Worm (Caenorhabditis elegans) whole organism, L1 larva: ENCODE results near the gene F14F7.4.

ENCODE experiments used
- C04F5.9 ChIP-seq: sonication (generic microtip); optimal IDR thresholded peaks from 2 replicates; lab custom pipeline; 2016; ENCODE audit warnings: missing genetic modification characterization, missing compliant biosample characterization
- C16A3.4 ChIP-seq: fragments of 150-350 bp; optimal IDR thresholded peaks from 2 replicates; lab custom pipeline; 2014; ENCODE audit warnings: missing biosample characterization, missing genetic modification characterization
- F16B12.6 ChIP-seq: fragments of 150-350 bp; optimal IDR thresholded peaks from 2 replicates; lab custom pipeline; 2014; ENCODE audit warnings: missing biosample characterization, missing genetic modification characterization
- aly-2 ChIP-seq: fragments of 150-350 bp; optimal IDR thresholded peaks from 2 replicates; lab custom pipeline; 2014; ENCODE audit warnings: missing biosample characterization, missing genetic modification characterization
- ama-1 ChIP-seq: fragments of 150-350 bp; optimal IDR thresholded peaks from 2 replicates; lab custom pipeline; 2014
- blmp-1 ChIP-seq: fragments of 150-350 bp; optimal IDR thresholded peaks from 2 replicates; lab custom pipeline; 2014; ENCODE audit warnings: missing biosample characterization, missing genetic modification characterization
- ces-1 ChIP-seq: fragments of 150-350 bp; optimal IDR thresholded peaks from 2 replicates; lab custom pipeline; 2014; ENCODE audit warnings: missing biosample characterization, missing genetic modification reagents, missing genetic modification characterization
- dpl-1 ChIP-seq, 3 experiments: fragments of 150-350 bp in 2 of 3; sonication (generic microtip) in 1 of 3; optimal IDR thresholded peaks; 2 replicates each; lab custom pipeline; 2014 to 2017; ENCODE audit warnings: missing biosample characterization in 3 of 3, missing genetic modification characterization in 3 of 3, missing genetic modification reagents in 3 of 3
- dsc-1 ChIP-seq: sonication (generic microtip); optimal IDR thresholded peaks from 2 replicates; lab custom pipeline; 2016; ENCODE audit warnings: mild to moderate bottlenecking, missing genetic modification characterization, missing compliant biosample characterization
- efl-3 ChIP-seq: fragments of 200-800 bp; sonication (Bioruptor generic); optimal IDR thresholded peaks from 2 replicates; lab custom pipeline; 2018; ENCODE audit warnings: mild to moderate bottlenecking, missing genetic modification characterization, missing compliant biosample characterization
- egl-13 ChIP-seq: sonication (generic microtip); optimal IDR thresholded peaks from 2 replicates; lab custom pipeline; 2016; ENCODE audit warnings: missing genotype, missing genetic modification reagents, missing genetic modification characterization, missing compliant biosample characterization
- egl-27 ChIP-seq, 2 experiments: fragments of 150-350 bp in 1 of 2; sonication (generic microtip); optimal IDR thresholded peaks; 3 replicates each; lab custom pipeline; 2017 to 2018; ENCODE audit warnings: missing biosample characterization in 2 of 2, missing genetic modification characterization in 2 of 2, missing genetic modification reagents in 2 of 2
- elt-2 ChIP-seq: sonication (generic microtip); optimal IDR thresholded peaks from 2 replicates; lab custom pipeline; 2016; ENCODE audit warnings: missing genetic modification characterization, mild to moderate bottlenecking, inconsistent platforms, missing compliant biosample characterization, missing genetic modification reagents
- elt-3 ChIP-seq, 6 experiments: fragments of 150-350 bp in 1 of 6; sonication (generic microtip); optimal IDR thresholded peaks; 2 replicates each; lab custom pipeline; 2017 to 2018; ENCODE audit warnings: missing biosample characterization in 6 of 6, missing genetic modification characterization in 6 of 6, inconsistent platforms in 1 of 6
- ets-5 ChIP-seq: fragments of 200-800 bp; sonication (Bioruptor generic); IDR thresholded peaks from 2 replicates; pipeline ENCODE4 v1.3.6; 2022; ENCODE audit warnings: missing genetic modification characterization, missing compliant biosample characterization
- fkh-4 ChIP-seq: sonication (generic microtip); optimal IDR thresholded peaks from 2 replicates; lab custom pipeline; 2016; ENCODE audit warnings: missing compliant biosample characterization, missing genetic modification characterization, borderline replicate concordance
- fkh-8 ChIP-seq: sonication (generic microtip); optimal IDR thresholded peaks from 2 replicates; lab custom pipeline; 2016; ENCODE audit warnings: mild to moderate bottlenecking, missing genetic modification characterization, missing compliant biosample characterization
- hlh-4 ChIP-seq: sonication (generic microtip); optimal IDR thresholded peaks from 2 replicates; lab custom pipeline; 2016; ENCODE audit warnings: mild to moderate bottlenecking, missing genetic modification characterization, missing compliant biosample characterization
- irx-1 ChIP-seq: sonication (generic microtip); optimal IDR thresholded peaks from 2 replicates; lab custom pipeline; 2016; ENCODE audit warnings: missing genetic modification characterization, missing compliant biosample characterization
- isw-1 ChIP-seq: fragments of 200-800 bp; sonication (Bioruptor generic); IDR thresholded peaks from 2 replicates; pipeline ENCODE4 v1.3.6; 2022; ENCODE audit warnings: missing genetic modification characterization, missing compliant biosample characterization
- lin-14 ChIP-seq: fragments of 200-800 bp; sonication (Bioruptor generic); optimal IDR thresholded peaks from 2 replicates; lab custom pipeline; 2018; ENCODE audit warnings: mild to moderate bottlenecking, missing genetic modification characterization, moderate library complexity, missing compliant biosample characterization
- lin-15B ChIP-seq: fragments of 150-350 bp; sonication (generic microtip); optimal IDR thresholded peaks from 3 replicates; lab custom pipeline; 2014; ENCODE audit warnings: missing biosample characterization, missing genetic modification characterization
- lin-35 ChIP-seq, 2 experiments: fragments of 150-350 bp; optimal IDR thresholded peaks; 2 replicates each; lab custom pipeline; 2014; ENCODE audit warnings: missing biosample characterization in 2 of 2, missing genetic modification characterization in 2 of 2, missing genetic modification reagents in 2 of 2
- lir-3 ChIP-seq: sonication (generic microtip); optimal IDR thresholded peaks from 2 replicates; lab custom pipeline; 2016; ENCODE audit warnings: mild to moderate bottlenecking, missing genetic modification characterization, moderate library complexity, missing compliant biosample characterization; ENCODE audit not compliant: poor library complexity
- lsy-2 ChIP-seq, 2 experiments: fragments of 150-350 bp; optimal IDR thresholded peaks; 2 replicates each; lab custom pipeline; 2014; ENCODE audit warnings: missing biosample characterization in 2 of 2, missing genetic modification characterization in 2 of 2
- mdl-1 ChIP-seq, 2 experiments: fragments of 150-350 bp; optimal IDR thresholded peaks; 2 replicates each; lab custom pipeline; 2014 to 2017; ENCODE audit warnings: missing biosample characterization in 2 of 2, missing genetic modification characterization in 2 of 2, inconsistent platforms in 1 of 2
- mef-2 ChIP-seq: fragments of 150-350 bp; optimal IDR thresholded peaks from 2 replicates; lab custom pipeline; 2014; ENCODE audit warnings: missing biosample characterization, missing genetic modification characterization
- nhr-11 ChIP-seq: fragments of 150-350 bp; optimal IDR thresholded peaks from 2 replicates; lab custom pipeline; 2014; ENCODE audit warnings: missing biosample characterization, missing genetic modification characterization
- nhr-12 ChIP-seq: sonication (generic microtip); optimal IDR thresholded peaks from 2 replicates; lab custom pipeline; 2017; ENCODE audit warnings: missing biosample characterization, missing genetic modification characterization
- nhr-19 ChIP-seq: fragments of 200-800 bp; sonication (Bioruptor generic); conservative IDR thresholded peaks from 2 replicates; pipeline ENCODE4 v1.3.6; 2022; ENCODE audit warnings: missing genetic modification characterization, missing compliant biosample characterization
- nhr-20 ChIP-seq: sonication (generic microtip); optimal IDR thresholded peaks from 2 replicates; lab custom pipeline; 2016; ENCODE audit warnings: mild to moderate bottlenecking, missing genetic modification characterization, missing compliant biosample characterization
- nhr-237 ChIP-seq: fragments of 150-350 bp; optimal IDR thresholded peaks from 2 replicates; lab custom pipeline; 2014; ENCODE audit warnings: missing biosample characterization, missing genetic modification characterization
- nhr-28 ChIP-seq: fragments of 150-350 bp; optimal IDR thresholded peaks from 2 replicates; lab custom pipeline; 2014; ENCODE audit warnings: missing biosample characterization, missing genetic modification characterization
- nhr-84 ChIP-seq: sonication (generic microtip); optimal IDR thresholded peaks from 2 replicates; lab custom pipeline; 2017; ENCODE audit warnings: missing biosample characterization, missing genetic modification characterization
- nhr-85 ChIP-seq: sonication (generic microtip); peaks from one replicate; lab custom pipeline; 2016; ENCODE audit warnings: missing genetic modification characterization, inconsistent platforms, missing compliant biosample characterization
- nhr-90 ChIP-seq: sonication (generic microtip); optimal IDR thresholded peaks from 2 replicates; lab custom pipeline; 2016; ENCODE audit warnings: mild to moderate bottlenecking, missing genetic modification characterization, missing compliant biosample characterization; ENCODE audit not compliant: poor library complexity
- pqm-1 ChIP-seq: sonication (generic microtip); optimal IDR thresholded peaks from 3 replicates; lab custom pipeline; 2017; ENCODE audit warnings: missing biosample characterization, missing genetic modification characterization
- sup-37 ChIP-seq: fragments of 200-800 bp; sonication (Bioruptor generic); optimal IDR thresholded peaks from 2 replicates; lab custom pipeline; 2018; ENCODE audit warnings: mild to moderate bottlenecking, missing genetic modification characterization, missing compliant biosample characterization
- swsn-7 ChIP-seq: sonication (generic microtip); optimal IDR thresholded peaks from 2 replicates; lab custom pipeline; 2016; ENCODE audit warnings: missing genetic modification characterization, missing compliant biosample characterization
- tbx-2 ChIP-seq: sonication (generic microtip); optimal IDR thresholded peaks from 2 replicates; lab custom pipeline; 2016; ENCODE audit warnings: missing genetic modification characterization, missing compliant biosample characterization
- tlp-1 ChIP-seq: fragments of 150-350 bp; optimal IDR thresholded peaks from 2 replicates; lab custom pipeline; 2014; ENCODE audit warnings: missing biosample characterization, missing genetic modification characterization
- unc-130 ChIP-seq: fragments of 150-350 bp; optimal IDR thresholded peaks from 2 replicates; lab custom pipeline; 2017; ENCODE audit warnings: missing biosample characterization, missing genetic modification characterization, inconsistent platforms
- unc-30 ChIP-seq: sonication (generic microtip); optimal IDR thresholded peaks from 2 replicates; lab custom pipeline; 2017; ENCODE audit warnings: missing biosample characterization, missing genetic modification characterization
- unc-62 ChIP-seq: fragments of 150-350 bp; optimal IDR thresholded peaks from 2 replicates; lab custom pipeline; 2014; ENCODE audit warnings: missing biosample characterization, missing genetic modification reagents, missing genetic modification characterization
- unc-98 ChIP-seq: fragments of 200-800 bp; sonication (Bioruptor generic); IDR thresholded peaks from 2 replicates; pipeline ENCODE4 v1.3.6; 2022; ENCODE audit warnings: missing genetic modification characterization, missing compliant biosample characterization
- vab-15 ChIP-seq: sonication (generic microtip); optimal IDR thresholded peaks from 2 replicates; lab custom pipeline; 2017; ENCODE audit warnings: missing genotype, mild to moderate bottlenecking, missing genetic modification characterization, missing compliant biosample characterization
- zag-1 ChIP-seq: fragments of 150-350 bp; optimal IDR thresholded peaks from 2 replicates; lab custom pipeline; 2014; ENCODE audit warnings: missing biosample characterization, missing genetic modification characterization
- zip-4 ChIP-seq: fragments of 200-800 bp; sonication (Bioruptor generic); optimal IDR thresholded peaks from 2 replicates; lab custom pipeline; 2018; ENCODE audit warnings: mild to moderate bottlenecking, missing genetic modification characterization, moderate library complexity, missing compliant biosample characterization

Gene F14F7.4

ce11 chrIII:13059335-13059734 is 29.8 kb upstream of the F14F7.4 start:
- TF ChIP-seq elt-2 (tag; lab: Kevin White, UChicago) (peak; percentile 81), blmp-1 (peak; percentile 21), pqm-1 (tag; lab: Kevin White, UChicago) (peak; percentile 85), tlp-1 (tag; lab: Kevin White, UChicago) (peak; percentile 29), fkh-8 (tag; lab: Kevin White, UChicago) (no peak), unc-62 (no peak), lin-35 (GFP tag; optimal IDR thresholded peaks at IDR 0.05; lab: Kevin White, UChicago) (peak in 1 of 2 experiments; percentile 41), isw-1 (GFP tag; lab: Robert Waterston, UW) (no peak), lin-14 (GFP tag; lab: Kevin White, UChicago) (peak; percentile 58), ama-1 (no peak), mdl-1 (tag; optimal IDR thresholded peaks at IDR 0.05; lab: Kevin White, UChicago) (no peak)

- TF ChIP-seq nhr-84 (tag; lab: Kevin White, UChicago) = no peak
- no peak for TF ChIP-seq hlh-4
- TF ChIP-seq F16B12.6 (tag; lab: Kevin White, UChicago) = no peak
- no peak for TF ChIP-seq fkh-4 (tag; lab: Kevin White, UChicago)
- peak; percentile 45 for TF ChIP-seq blmp-1
- no peak for TF ChIP-seq nhr-12 (tag; lab: Kevin White, UChicago)
- TF ChIP-seq ces-1 = no peak
- TF ChIP-seq nhr-20 (tag; lab: Kevin White, UChicago) = no peak
- TF ChIP-seq C16A3.4 (tag; lab: Kevin White, UChicago) = no peak
- TF ChIP-seq lsy-2 (tag; optimal IDR thresholded peaks at IDR 0.05; lab: Kevin White, UChicago) = peak in 1 of 2 experiments; percentile 26
- TF ChIP-seq nhr-237 (tag; lab: Kevin White, UChicago) = no peak
- no peak for TF ChIP-seq nhr-19 (GFP tag; lab: Robert Waterston, UW)
- peak; percentile 72 for TF ChIP-seq nhr-85
- TF ChIP-seq nhr-11 (tag; lab: Kevin White, UChicago) = no peak
- no peak for TF ChIP-seq sup-37 (GFP tag; lab: Kevin White, UChicago)
Observed at ce11 chrIII:13058140-13058539, 28.6 kb upstream of the F14F7.4 start.

DNA sequence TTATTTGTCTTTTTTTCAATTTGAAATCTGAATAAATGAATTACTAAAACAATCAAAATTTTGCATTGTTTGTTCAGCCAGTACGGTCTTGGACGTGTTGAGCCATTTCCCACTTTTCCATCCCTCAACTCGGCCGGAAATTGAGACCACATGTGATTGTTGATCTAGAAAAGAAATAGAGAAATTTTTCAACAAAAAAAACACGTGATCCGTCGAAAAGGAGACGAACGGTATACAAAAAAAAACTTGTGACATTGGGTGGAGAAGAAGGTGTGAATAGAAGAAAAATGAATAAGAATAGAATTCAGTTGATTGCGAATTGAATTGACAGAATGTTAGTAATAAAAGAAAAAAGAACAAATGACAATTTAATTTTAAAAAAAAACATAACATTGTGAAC is 27.2 kb upstream of the F14F7.4 start:
- no peak for TF ChIP-seq elt-2 (tag; lab: Kevin White, UChicago)
- peak in 1 of 3 experiments; percentile 31 for TF ChIP-seq dpl-1 (GFP tag; optimal IDR thresholded peaks at IDR 0.05; lab: Kevin White, UChicago)
- TF ChIP-seq swsn-7 (tag; lab: Kevin White, UChicago) = no peak
- no peak for TF ChIP-seq ces-1
- no peak for TF ChIP-seq vab-15 (tag; lab: Kevin White, UChicago)
- no peak for TF ChIP-seq aly-2 (tag; lab: Kevin White, UChicago)
- no peak for TF ChIP-seq egl-13
- TF ChIP-seq tbx-2 (tag; lab: Kevin White, UChicago) = no peak
- no peak for TF ChIP-seq efl-3 (GFP tag; lab: Kevin White, UChicago)
- TF ChIP-seq blmp-1 = no peak
- no peak for TF ChIP-seq zag-1 (tag; lab: Kevin White, UChicago)
- no peak for TF ChIP-seq mef-2 (tag; lab: Kevin White, UChicago)
- TF ChIP-seq fkh-8 (tag; lab: Kevin White, UChicago) = no peak
- TF ChIP-seq nhr-28 (tag; lab: Kevin White, UChicago) = no peak
- TF ChIP-seq unc-98 (GFP tag; lab: Robert Waterston, UW) = no peak
- no peak for TF ChIP-seq lsy-2 (tag; optimal IDR thresholded peaks at IDR 0.05; lab: Kevin White, UChicago)
- no peak for TF ChIP-seq unc-62
- TF ChIP-seq lin-15B (tag; lab: Kevin White, UChicago) = no peak
- no peak for TF ChIP-seq nhr-19 (GFP tag; lab: Robert Waterston, UW)
- TF ChIP-seq irx-1 (tag; lab: Kevin White, UChicago) = no peak
- no peak for TF ChIP-seq egl-27 (tag; optimal IDR thresholded peaks at IDR 0.05; lab: Kevin White, UChicago)
- no peak for TF ChIP-seq nhr-84 (tag; lab: Kevin White, UChicago)
- TF ChIP-seq nhr-11 (tag; lab: Kevin White, UChicago) = no peak
- no peak for TF ChIP-seq C16A3.4 (tag; lab: Kevin White, UChicago)
- TF ChIP-seq lin-35 (GFP tag; optimal IDR thresholded peaks at IDR 0.05; lab: Kevin White, UChicago) = peak in 1 of 2 experiments; percentile 75
- no peak for TF ChIP-seq F16B12.6 (tag; lab: Kevin White, UChicago)
- TF ChIP-seq nhr-85 = peak; percentile 72
- TF ChIP-seq dsc-1 = peak; percentile 29
- TF ChIP-seq C04F5.9 (tag; lab: Kevin White, UChicago) = no peak
- no peak for TF ChIP-seq nhr-90
- TF ChIP-seq unc-30 (tag; lab: Kevin White, UChicago) = no peak
- peak; percentile 46 for TF ChIP-seq nhr-20 (tag; lab: Kevin White, UChicago)
- TF ChIP-seq lir-3 (tag; lab: Kevin White, UChicago) = no peak
- no peak for TF ChIP-seq ets-5 (GFP tag; lab: Robert Waterston, UW)
- TF ChIP-seq unc-130 (tag; lab: Kevin White, UChicago) = no peak
- TF ChIP-seq elt-3 (tag; optimal IDR thresholded peaks at IDR 0.05; lab: Kevin White, UChicago) = no peak
- no peak for TF ChIP-seq zip-4
